Fruit fly (Drosophila melanogaster): ENCODE data around the gene CG42464.

dm6 chr2L:3730182-3730975, 31.1 kb downstream of the CG42464 start, which contains the start of gene CG10019:
- TF ChIP-seq CG5204 (GFP tag; optimal IDR thresholded peaks at IDR 0.05) = no peak
- TF ChIP-seq Clk (GFP tag; optimal IDR thresholded peaks at IDR 0.05) = no peak
- TF ChIP-seq CG12768 (GFP tag; optimal IDR thresholded peaks at IDR 0.05) = no peak
- TF ChIP-seq CG14711 (tag; optimal IDR thresholded peaks at IDR 0.05) = no peak
- TF ChIP-seq cic (GFP tag; optimal IDR thresholded peaks at IDR 0.05) = no peak
- no peak for TF ChIP-seq CG11617 (GFP tag; optimal IDR thresholded peaks at IDR 0.05)
- no peak for TF ChIP-seq pad (GFP tag; optimal IDR thresholded peaks at IDR 0.05)
- no peak for TF ChIP-seq CG7101 (tag; optimal IDR thresholded peaks at IDR 0.05)
